Worm (Caenorhabditis elegans) whole organism, L1 larva: Measurements from ENCODE around the gene clec-123.

Experiments used
- C04F5.9 ChIP-seq: sonication (generic microtip); optimal IDR thresholded peaks from 2 replicates; lab custom pipeline; 2016; ENCODE audit warnings: missing genetic modification characterization, missing compliant biosample characterization
- C34B4.2 ChIP-seq: sonication (generic microtip); optimal IDR thresholded peaks from 2 replicates; lab custom pipeline; 2017; ENCODE audit warnings: mild to moderate bottlenecking, missing genetic modification characterization, missing compliant biosample characterization
- Y116A8C.19 ChIP-seq: sonication (generic microtip); optimal IDR thresholded peaks from 2 replicates; lab custom pipeline; 2016; ENCODE audit warnings: missing compliant biosample characterization, missing genetic modification characterization, borderline replicate concordance
- aly-2 ChIP-seq: fragments of 150-350 bp; optimal IDR thresholded peaks from 2 replicates; lab custom pipeline; 2014; ENCODE audit warnings: missing biosample characterization, missing genetic modification characterization
- ceh-63 ChIP-seq: fragments of 200-800 bp; sonication (Bioruptor generic); optimal IDR thresholded peaks from 2 replicates; lab custom pipeline; 2018; ENCODE audit warnings: mild to moderate bottlenecking, missing genetic modification characterization, missing compliant biosample characterization
- ceh-88 ChIP-seq: fragments of 200-800 bp; sonication (Bioruptor generic); IDR thresholded peaks from 2 replicates; pipeline ENCODE4 v1.3.6; 2022; ENCODE audit warnings: missing genetic modification characterization, missing compliant biosample characterization
- ceh-90 ChIP-seq: sonication (generic microtip); optimal IDR thresholded peaks from 2 replicates; lab custom pipeline; 2016; ENCODE audit warnings: missing genetic modification characterization, missing compliant biosample characterization
- dpl-1 ChIP-seq, 3 experiments: fragments of 150-350 bp in 2 of 3; sonication (generic microtip) in 1 of 3; optimal IDR thresholded peaks; 2 replicates each; lab custom pipeline; 2014 to 2017; ENCODE audit warnings: missing biosample characterization in 3 of 3, missing genetic modification characterization in 3 of 3, missing genetic modification reagents in 3 of 3
- efl-1 ChIP-seq, 4 experiments: fragments of 150-350 bp; optimal IDR thresholded peaks in 3 of 4; peaks in 1 of 4; 1 replicate in 1 of 4; 2 replicates in 3 of 4; lab custom pipeline; 2014; ENCODE audit warnings: missing biosample characterization in 2 of 4, missing genetic modification characterization in 2 of 4, missing genetic modification reagents in 2 of 4
- fkh-10 ChIP-seq: sonication (generic microtip); optimal IDR thresholded peaks from 2 replicates; lab custom pipeline; 2017; ENCODE audit warnings: missing biosample characterization, missing genetic modification reagents, missing genetic modification characterization
- fkh-4 ChIP-seq: sonication (generic microtip); optimal IDR thresholded peaks from 2 replicates; lab custom pipeline; 2016; ENCODE audit warnings: missing compliant biosample characterization, missing genetic modification characterization, borderline replicate concordance
- hlh-4 ChIP-seq: sonication (generic microtip); optimal IDR thresholded peaks from 2 replicates; lab custom pipeline; 2016; ENCODE audit warnings: mild to moderate bottlenecking, missing genetic modification characterization, missing compliant biosample characterization
- lin-14 ChIP-seq: fragments of 200-800 bp; sonication (Bioruptor generic); optimal IDR thresholded peaks from 2 replicates; lab custom pipeline; 2018; ENCODE audit warnings: mild to moderate bottlenecking, missing genetic modification characterization, moderate library complexity, missing compliant biosample characterization
- lir-3 ChIP-seq: sonication (generic microtip); optimal IDR thresholded peaks from 2 replicates; lab custom pipeline; 2016; ENCODE audit warnings: mild to moderate bottlenecking, missing genetic modification characterization, moderate library complexity, missing compliant biosample characterization; ENCODE audit not compliant: poor library complexity
- lsy-2 ChIP-seq, 2 experiments: fragments of 150-350 bp; optimal IDR thresholded peaks; 2 replicates each; lab custom pipeline; 2014; ENCODE audit warnings: missing biosample characterization in 2 of 2, missing genetic modification characterization in 2 of 2
- mep-1 ChIP-seq: fragments of 150-350 bp; optimal IDR thresholded peaks from 2 replicates; lab custom pipeline; 2014; ENCODE audit warnings: missing biosample characterization, missing genetic modification characterization
- nhr-19 ChIP-seq: fragments of 200-800 bp; sonication (Bioruptor generic); conservative IDR thresholded peaks from 2 replicates; pipeline ENCODE4 v1.3.6; 2022; ENCODE audit warnings: missing genetic modification characterization, missing compliant biosample characterization
- nhr-20 ChIP-seq: sonication (generic microtip); optimal IDR thresholded peaks from 2 replicates; lab custom pipeline; 2016; ENCODE audit warnings: mild to moderate bottlenecking, missing genetic modification characterization, missing compliant biosample characterization
- nhr-71 ChIP-seq: sonication (generic microtip); optimal IDR thresholded peaks from 2 replicates; lab custom pipeline; 2016; ENCODE audit warnings: mild to moderate bottlenecking, missing genetic modification characterization, moderate library complexity, missing compliant biosample characterization
- nhr-77 ChIP-seq: fragments of 150-350 bp; optimal IDR thresholded peaks from 2 replicates; lab custom pipeline; 2014; ENCODE audit warnings: missing biosample characterization, missing genetic modification characterization
- nhr-90 ChIP-seq: sonication (generic microtip); optimal IDR thresholded peaks from 2 replicates; lab custom pipeline; 2016; ENCODE audit warnings: mild to moderate bottlenecking, missing genetic modification characterization, missing compliant biosample characterization; ENCODE audit not compliant: poor library complexity
- pqm-1 ChIP-seq: sonication (generic microtip); optimal IDR thresholded peaks from 3 replicates; lab custom pipeline; 2017; ENCODE audit warnings: missing biosample characterization, missing genetic modification characterization
- sptf-1 ChIP-seq: fragments of 150-350 bp; optimal IDR thresholded peaks from 2 replicates; lab custom pipeline; 2014; ENCODE audit warnings: missing biosample characterization, missing genetic modification characterization
- swsn-7 ChIP-seq: sonication (generic microtip); optimal IDR thresholded peaks from 2 replicates; lab custom pipeline; 2016; ENCODE audit warnings: missing genetic modification characterization, missing compliant biosample characterization
- unc-130 ChIP-seq: fragments of 150-350 bp; optimal IDR thresholded peaks from 2 replicates; lab custom pipeline; 2017; ENCODE audit warnings: missing biosample characterization, missing genetic modification characterization, inconsistent platforms
- unc-62 ChIP-seq: fragments of 150-350 bp; optimal IDR thresholded peaks from 2 replicates; lab custom pipeline; 2014; ENCODE audit warnings: missing biosample characterization, missing genetic modification reagents, missing genetic modification characterization
- unc-86 ChIP-seq: sonication (generic microtip); optimal IDR thresholded peaks from 2 replicates; lab custom pipeline; 2016; ENCODE audit warnings: missing genetic modification characterization, missing compliant biosample characterization
- unc-98 ChIP-seq: fragments of 200-800 bp; sonication (Bioruptor generic); IDR thresholded peaks from 2 replicates; pipeline ENCODE4 v1.3.6; 2022; ENCODE audit warnings: missing genetic modification characterization, missing compliant biosample characterization

The clec-123 gene

DNA sequence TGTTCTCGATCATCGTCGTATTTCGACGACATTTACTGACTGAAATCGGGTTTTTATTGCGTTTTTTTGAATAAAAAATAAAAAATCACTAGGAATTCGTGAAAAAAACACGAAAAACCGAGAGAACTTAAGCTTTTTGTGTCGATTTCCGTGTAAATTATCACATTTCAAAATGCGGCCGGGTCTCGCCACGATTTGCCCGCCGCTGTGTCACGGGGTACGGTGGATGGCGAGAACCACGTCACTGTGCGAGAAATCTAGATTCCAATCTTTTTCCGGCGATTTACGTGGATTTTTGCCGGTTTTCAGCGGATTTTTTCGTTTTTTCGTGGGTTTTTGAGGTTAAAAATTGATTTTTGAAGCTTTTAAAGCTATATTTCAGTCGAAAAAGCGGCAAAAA lies 37.1 kb upstream of the clec-123 start, which contains the start of gene Y25C1A.8 (continued):
- TF ChIP-seq ceh-63 (GFP tag; lab: Kevin White, UChicago) (no peak), lir-3 (tag; lab: Kevin White, UChicago) (no peak), fkh-4 (tag; lab: Kevin White, UChicago) (peak; percentile 60), mep-1 (tag; lab: Kevin White, UChicago) (peak; percentile 91), nhr-77 (tag; lab: Kevin White, UChicago) (peak; percentile 56), C04F5.9 (tag; lab: Kevin White, UChicago) (peak; percentile 100), C34B4.2 (tag; lab: Kevin White, UChicago) (peak; percentile 78)
- TF ChIP-seq, all 84 proteins: peak for 62

ce11 chrII:3078496-3078895 lies 35.5 kb upstream of the clec-123 start, which contains the start of gene copb-1:
TSS of gene copb-1 (plus strand) at chrII:3078796.
- TF ChIP-seq nhr-71 (tag; lab: Kevin White, UChicago) (no peak), hlh-4 (tag; lab: Kevin White, UChicago) (no peak), pqm-1 (no peak), nhr-90 (tag; lab: Kevin White, UChicago) (no peak), unc-98 (GFP tag; lab: Robert Waterston, UW) (no peak), ceh-90 (tag; lab: Kevin White, UChicago) (no peak), nhr-77 (tag; lab: Kevin White, UChicago) (no peak), ceh-88 (GFP tag; lab: Robert Waterston, UW) (no peak)

DNA sequence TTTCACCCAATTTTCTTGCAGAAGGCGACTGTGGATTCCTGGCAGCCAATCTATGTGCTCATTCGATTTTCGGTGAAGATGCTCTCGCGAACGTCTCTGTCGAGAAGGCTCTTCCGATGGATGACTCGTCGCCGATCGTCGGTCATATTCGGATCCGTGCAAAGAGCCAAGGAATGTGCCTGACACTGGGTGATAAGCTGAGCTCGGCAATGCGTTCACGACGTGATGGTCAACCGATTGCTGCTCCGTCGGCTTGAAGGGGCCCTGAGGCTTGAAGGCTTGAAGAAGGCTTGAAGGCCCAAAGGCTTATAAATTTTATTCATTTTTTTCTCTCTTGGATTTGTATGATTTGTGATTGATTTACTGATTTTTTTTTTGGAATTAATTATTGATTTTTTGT lies 26.9 kb upstream of the clec-123 start:
- TF ChIP-seq nhr-20 (tag; lab: Kevin White, UChicago) (no peak), efl-1 (optimal IDR thresholded peaks at IDR 0.05; lab: Kevin White, UChicago) (no peak), efl-1 (GFP tag; optimal IDR thresholded peaks at IDR 0.05 in 1 of 2; lab: Kevin White, UChicago) (peak in 1 of 2 experiments; percentile 27)

- TF ChIP-seq efl-1 (optimal IDR thresholded peaks at IDR 0.05; lab: Kevin White, UChicago) (no peak), efl-1 (GFP tag; optimal IDR thresholded peaks at IDR 0.05 in 1 of 2; lab: Kevin White, UChicago) (peak in 1 of 2 experiments; percentile 4), unc-130 (tag; lab: Kevin White, UChicago) (no peak)
Measured at ce11 chrII:3091268-3091667, 22.8 kb upstream of the clec-123 start, which contains the start of gene srg-21. TSS of gene srg-21 (minus strand) at chrII:3091368.

- TF ChIP-seq sptf-1 (tag; lab: Kevin White, UChicago) (no peak), hlh-4 (tag; lab: Kevin White, UChicago) (peak; percentile 7), dpl-1 (GFP tag; optimal IDR thresholded peaks at IDR 0.05; lab: Kevin White, UChicago) (no peak)
Measured at ce11 chrII:3093352-3093751, 20.7 kb upstream of the clec-123 start, which contains the start of gene srg-22. TSS of gene srg-22 (minus strand) at chrII:3093452.

ce11 chrII:3096060-3096459 lies 18.0 kb upstream of the clec-123 start, which contains the start of gene srg-23:
TSS of gene srg-23 (minus strand) at chrII:3096160.
- TF ChIP-seq unc-62 (GFP tag; lab: Kevin White, UChicago) (no peak), aly-2 (tag; lab: Kevin White, UChicago) (no peak), fkh-10 (GFP tag; lab: Kevin White, UChicago) (no peak), nhr-19 (no peak), unc-86 (tag; lab: Kevin White, UChicago) (no peak), lin-14 (GFP tag; lab: Kevin White, UChicago) (no peak), lir-3 (tag; lab: Kevin White, UChicago) (no peak)

DNA sequence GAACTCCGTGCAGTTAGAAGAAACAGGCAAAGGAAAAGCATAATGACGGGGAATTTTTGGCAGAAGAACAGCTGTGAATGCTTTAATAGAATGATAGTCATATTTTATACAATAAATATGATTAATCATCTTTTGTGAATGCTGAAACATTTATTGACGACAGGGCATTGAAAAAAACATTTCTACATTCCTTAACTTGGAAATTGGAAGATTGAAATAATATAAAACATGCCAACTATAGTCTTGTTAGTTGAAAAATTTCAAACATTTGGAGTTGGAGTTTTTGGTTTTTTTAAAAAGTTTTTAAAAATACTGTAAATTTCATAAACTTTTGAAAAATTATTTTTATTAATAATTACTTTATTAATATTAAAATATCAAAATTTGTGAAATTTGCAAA lies 17.2 kb upstream of the clec-123 start, which contains the start of gene Y25C1A.14:
TSS of gene Y25C1A.14 (minus strand) at position 101 of the 400 bp plus-strand sequence.
- TF ChIP-seq swsn-7 (tag; lab: Kevin White, UChicago): no peak
- TF ChIP-seq pqm-1: no peak
- no peak for TF ChIP-seq lsy-2 (tag; optimal IDR thresholded peaks at IDR 0.05; lab: Kevin White, UChicago)
- no peak for TF ChIP-seq fkh-10 (GFP tag; lab: Kevin White, UChicago)
- TF ChIP-seq nhr-19: no peak
- no peak for TF ChIP-seq Y116A8C.19 (tag; lab: Kevin White, UChicago)
